Worm (Caenorhabditis elegans): ENCODE measurements around the gene Y75B12B.1.

Gene Y75B12B.1

ce11 chrV:15152010-15152409 lies 32.5 kb upstream of the Y75B12B.1 start:
- TF ChIP-seq tab-1 (GFP tag; IDR thresholded peaks at IDR 0.05) = no peak
- TF ChIP-seq klf-2 (GFP tag; conservative IDR thresholded peaks at IDR 0.05) = no peak
- TF ChIP-seq ztf-23 (GFP tag; IDR thresholded peaks at IDR 0.05) = no peak
- no peak for TF ChIP-seq cog-1 (tag; optimal IDR thresholded peaks at IDR 0.05)
- TF ChIP-seq flt-1 (GFP tag; IDR thresholded peaks at IDR 0.05) = no peak
- TF ChIP-seq T22C8.4 (GFP tag; IDR thresholded peaks at IDR 0.05) = no peak
- TF ChIP-seq ztf-29 (GFP tag; IDR thresholded peaks at IDR 0.05) = no peak
- no peak for TF ChIP-seq med-1 (GFP tag; optimal IDR thresholded peaks at IDR 0.05; ENCODE audit: insufficient read depth)
- TF ChIP-seq ref-1 (GFP tag; conservative IDR thresholded peaks at IDR 0.05) = no peak

- TF ChIP-seq klf-2 (GFP tag; conservative IDR thresholded peaks at IDR 0.05) = no peak
- TF ChIP-seq tab-1 (GFP tag; IDR thresholded peaks at IDR 0.05) = no peak
- no peak for TF ChIP-seq flt-1 (GFP tag; IDR thresholded peaks at IDR 0.05)
- TF ChIP-seq T22C8.4 (GFP tag; IDR thresholded peaks at IDR 0.05) = no peak
- TF ChIP-seq med-1 (GFP tag; optimal IDR thresholded peaks at IDR 0.05; ENCODE audit: insufficient read depth) = no peak
- no peak for TF ChIP-seq ztf-23 (GFP tag; IDR thresholded peaks at IDR 0.05)
- TF ChIP-seq cog-1 (tag; optimal IDR thresholded peaks at IDR 0.05) = no peak
- TF ChIP-seq ztf-29 (GFP tag; IDR thresholded peaks at IDR 0.05) = no peak
- TF ChIP-seq ref-1 (GFP tag; conservative IDR thresholded peaks at IDR 0.05) = no peak
Measured at ce11 chrV:15153277-15153676, 31.2 kb upstream of the Y75B12B.1 start, which contains the start of gene srh-55. Gene srh-55 (plus strand): TSS chrV:15153577.

ce11 chrV:15156504-15156903 lies 28.0 kb upstream of the Y75B12B.1 start:
- TF ChIP-seq flt-1 (GFP tag; IDR thresholded peaks at IDR 0.05) (no peak), T22C8.4 (GFP tag; IDR thresholded peaks at IDR 0.05) (no peak), tab-1 (GFP tag; IDR thresholded peaks at IDR 0.05) (no peak)

ce11 chrV:15158691-15159090 lies 25.8 kb upstream of the Y75B12B.1 start, which contains the start of gene str-45:
Gene str-45 (plus strand): TSS chrV:15158991.
- TF ChIP-seq T22C8.4 (GFP tag; IDR thresholded peaks at IDR 0.05) (no peak), flt-1 (GFP tag; IDR thresholded peaks at IDR 0.05) (no peak), ref-1 (GFP tag; conservative IDR thresholded peaks at IDR 0.05) (no peak), ztf-29 (GFP tag; IDR thresholded peaks at IDR 0.05) (no peak), cog-1 (tag; optimal IDR thresholded peaks at IDR 0.05) (no peak), med-1 (GFP tag; optimal IDR thresholded peaks at IDR 0.05; ENCODE audit: insufficient read depth) (no peak), klf-2 (GFP tag; conservative IDR thresholded peaks at IDR 0.05) (no peak), ztf-23 (GFP tag; IDR thresholded peaks at IDR 0.05) (no peak), tab-1 (GFP tag; IDR thresholded peaks at IDR 0.05) (no peak)

DNA sequence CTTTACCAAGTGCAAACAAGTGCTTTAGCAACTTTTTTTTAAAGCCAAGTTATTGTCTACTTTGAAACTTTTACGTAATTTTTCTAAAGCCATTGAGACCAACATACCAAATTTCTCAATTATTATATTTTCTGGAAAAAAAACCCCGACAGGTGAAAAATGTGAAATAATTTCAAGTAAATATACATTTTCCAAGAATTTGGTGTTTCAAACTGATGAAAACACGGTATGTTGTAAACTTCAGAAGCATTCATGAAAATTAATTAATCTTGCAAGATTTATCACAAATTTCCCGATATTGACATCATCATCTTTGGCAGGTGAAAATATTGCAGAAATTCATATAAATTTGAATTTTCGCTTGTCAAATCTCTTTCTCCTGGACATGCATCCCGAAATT lies 21.8 kb upstream of the Y75B12B.1 start, which contains the start of gene srz-11:
TSS of gene srz-11 (plus strand) at position 386 of the 400 bp plus-strand sequence.
- no peak for TF ChIP-seq ztf-29 (GFP tag; IDR thresholded peaks at IDR 0.05)
- no peak for TF ChIP-seq T22C8.4 (GFP tag; IDR thresholded peaks at IDR 0.05)
- TF ChIP-seq med-1 (GFP tag; optimal IDR thresholded peaks at IDR 0.05; ENCODE audit: insufficient read depth) = no peak
- no peak for TF ChIP-seq flt-1 (GFP tag; IDR thresholded peaks at IDR 0.05)

- TF ChIP-seq ztf-23 (GFP tag; IDR thresholded peaks at IDR 0.05) (no peak), med-1 (GFP tag; optimal IDR thresholded peaks at IDR 0.05; ENCODE audit: insufficient read depth) (no peak), cog-1 (tag; optimal IDR thresholded peaks at IDR 0.05) (no peak), T22C8.4 (GFP tag; IDR thresholded peaks at IDR 0.05) (no peak), flt-1 (GFP tag; IDR thresholded peaks at IDR 0.05) (no peak), ref-1 (GFP tag; conservative IDR thresholded peaks at IDR 0.05) (no peak), tab-1 (GFP tag; IDR thresholded peaks at IDR 0.05) (no peak), ztf-29 (GFP tag; IDR thresholded peaks at IDR 0.05) (no peak), klf-2 (GFP tag; conservative IDR thresholded peaks at IDR 0.05) (no peak)
Measured at ce11 chrV:15175459-15175858, 9.0 kb upstream of the Y75B12B.1 start, which contains the start of gene clec-47. Gene clec-47 (plus strand): TSS chrV:15175759.

DNA sequence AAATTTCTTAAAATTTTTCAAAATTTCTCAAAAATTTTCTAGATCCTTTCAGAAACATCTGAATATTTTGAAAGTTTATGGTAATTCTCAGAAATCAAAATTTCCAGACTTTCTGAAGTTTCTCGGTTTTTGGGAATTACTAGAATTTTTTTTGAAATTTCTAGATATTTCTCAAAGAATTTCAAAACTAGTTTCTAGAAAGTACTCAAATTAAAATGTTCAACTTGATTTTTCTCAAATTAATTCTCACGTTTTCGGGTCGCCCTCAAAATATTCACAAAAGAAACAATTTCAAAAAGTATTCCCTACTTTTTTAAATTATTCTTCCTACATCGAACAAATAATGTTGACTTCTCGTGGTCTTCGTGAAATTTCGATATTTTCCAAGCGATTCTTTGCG lies 4.7 kb upstream of the Y75B12B.1 start, which contains the start of gene T09F5.10:
TSS of gene T09F5.10 (plus strand) at position 301 of the 400 bp plus-strand sequence.
- no peak for TF ChIP-seq flt-1 (GFP tag; IDR thresholded peaks at IDR 0.05)
- no peak for TF ChIP-seq cog-1 (tag; optimal IDR thresholded peaks at IDR 0.05)
- no peak for TF ChIP-seq T22C8.4 (GFP tag; IDR thresholded peaks at IDR 0.05)
- TF ChIP-seq ztf-23 (GFP tag; IDR thresholded peaks at IDR 0.05) = no peak
- no peak for TF ChIP-seq med-1 (GFP tag; optimal IDR thresholded peaks at IDR 0.05; ENCODE audit: insufficient read depth)
- TF ChIP-seq tab-1 (GFP tag; IDR thresholded peaks at IDR 0.05) = no peak
- TF ChIP-seq klf-2 (GFP tag; conservative IDR thresholded peaks at IDR 0.05) = no peak
- no peak for TF ChIP-seq ztf-29 (GFP tag; IDR thresholded peaks at IDR 0.05)
- no peak for TF ChIP-seq ref-1 (GFP tag; conservative IDR thresholded peaks at IDR 0.05)

DNA sequence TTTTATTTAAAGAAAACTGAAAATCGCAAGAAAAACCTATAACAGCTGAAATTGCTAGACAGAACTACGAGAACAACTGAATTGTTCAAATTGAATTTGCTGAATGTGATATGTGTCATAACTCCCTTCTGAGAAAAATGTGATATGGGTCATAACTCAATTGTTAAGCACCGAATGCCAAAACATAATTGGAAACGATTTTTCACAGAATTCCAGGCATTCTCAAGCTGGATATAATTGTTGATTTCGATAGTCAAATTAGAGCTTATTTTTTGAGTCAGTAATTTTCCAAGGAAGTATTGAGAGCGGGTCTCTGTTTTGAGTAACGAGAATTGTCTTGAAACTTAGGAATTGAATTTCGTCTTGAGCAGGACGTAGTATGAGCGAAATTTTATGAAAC lies 2.6 kb upstream of the Y75B12B.1 start:
- TF ChIP-seq tab-1 (GFP tag; IDR thresholded peaks at IDR 0.05) (no peak), ztf-29 (GFP tag; IDR thresholded peaks at IDR 0.05) (no peak), T22C8.4 (GFP tag; IDR thresholded peaks at IDR 0.05) (no peak), ref-1 (GFP tag; conservative IDR thresholded peaks at IDR 0.05) (no peak), flt-1 (GFP tag; IDR thresholded peaks at IDR 0.05) (no peak), klf-2 (GFP tag; conservative IDR thresholded peaks at IDR 0.05) (no peak)

- no peak for TF ChIP-seq ztf-23 (GFP tag; IDR thresholded peaks at IDR 0.05)
- no peak for TF ChIP-seq cog-1 (tag; optimal IDR thresholded peaks at IDR 0.05)
- no peak for TF ChIP-seq T22C8.4 (GFP tag; IDR thresholded peaks at IDR 0.05)
- no peak for TF ChIP-seq med-1 (GFP tag; optimal IDR thresholded peaks at IDR 0.05; ENCODE audit: insufficient read depth)
- TF ChIP-seq ref-1 (GFP tag; conservative IDR thresholded peaks at IDR 0.05) = no peak
- no peak for TF ChIP-seq tab-1 (GFP tag; IDR thresholded peaks at IDR 0.05)
- no peak for TF ChIP-seq ztf-29 (GFP tag; IDR thresholded peaks at IDR 0.05)
- TF ChIP-seq klf-2 (GFP tag; conservative IDR thresholded peaks at IDR 0.05) = no peak
- TF ChIP-seq flt-1 (GFP tag; IDR thresholded peaks at IDR 0.05) = no peak
Measured at ce11 chrV:15182407-15182806, 2.1 kb upstream of the Y75B12B.1 start, which contains the start of gene fbxa-84. Gene fbxa-84 (plus strand): TSS chrV:15182440.

- no peak for TF ChIP-seq klf-2 (GFP tag; conservative IDR thresholded peaks at IDR 0.05)
- no peak for TF ChIP-seq tab-1 (GFP tag; IDR thresholded peaks at IDR 0.05)
- no peak for TF ChIP-seq ref-1 (GFP tag; conservative IDR thresholded peaks at IDR 0.05)
- no peak for TF ChIP-seq med-1 (GFP tag; optimal IDR thresholded peaks at IDR 0.05; ENCODE audit: insufficient read depth)
Measured at ce11 chrV:15186259-15186927, 1.9 kb downstream of the Y75B12B.1 start, which contains the start of gene Y75B12B.3. Gene Y75B12B.3 (minus strand): TSS chrV:15186279.
